Fruit fly (Drosophila melanogaster) whole organism, wandering third instar larva: ENCODE results near the gene tacc.

Experiments used
- Abd-B ChIP-seq: fragments of >200 bp; optimal IDR thresholded peaks from 2 replicates; lab custom pipeline; 2017; ENCODE audit warnings: missing biosample characterization, missing genetic modification characterization
- Hr78 ChIP-seq: fragments of >200 bp; optimal IDR thresholded peaks from 2 replicates; lab custom pipeline; 2017; ENCODE audit warnings: missing biosample characterization, missing genetic modification characterization
- Hr83 ChIP-seq: fragments of 200-300 bp; sonication (Bioruptor generic); optimal IDR thresholded peaks from 2 replicates; lab custom pipeline; 2016; ENCODE audit warnings: missing biosample characterization, mild to moderate bottlenecking, missing genetic modification characterization, moderate library complexity; ENCODE audit not compliant: poor library complexity, severe bottlenecking
- OdsH ChIP-seq: fragments of 200-800 bp; sonication (Bioruptor generic); optimal IDR thresholded peaks from 2 replicates; lab custom pipeline; 2016; ENCODE audit warnings: missing biosample characterization, mild to moderate bottlenecking, missing genetic modification characterization
- dl ChIP-seq, 2 experiments: fragments of 175-275, 200-275 bp in 1 of 2; fragments of 200-275 bp in 1 of 2; sonication (Bioruptor generic); optimal IDR thresholded peaks; lab custom pipeline; 2018; ENCODE audit warnings: mild to moderate bottlenecking in 2 of 2, missing biosample characterization in 2 of 2, missing genetic modification characterization in 2 of 2, moderate library complexity in 2 of 2; ENCODE audit not compliant: partially characterized antibody in 2 of 2, insufficient read depth in 1 of 2
- ey ChIP-seq: fragments of 200-800 bp; sonication (Bioruptor generic); optimal IDR thresholded peaks from 2 replicates; lab custom pipeline; 2016; ENCODE audit warnings: missing biosample characterization, missing genetic modification characterization
- foxo ChIP-seq, 2 experiments: fragments of 200-800 bp; sonication (Bioruptor generic); optimal IDR thresholded peaks; 2 replicates in 1 of 2; 3 replicates in 1 of 2; lab custom pipeline; 2016 to 2017; ENCODE audit warnings: missing biosample characterization in 2 of 2, missing genetic modification characterization in 2 of 2
- fru ChIP-seq: fragments of 200-800 bp; sonication (Bioruptor generic); optimal IDR thresholded peaks from 3 replicates; lab custom pipeline; 2016; ENCODE audit warnings: missing biosample characterization, mild to moderate bottlenecking, missing genetic modification characterization
- h ChIP-seq: fragments of 200-800 bp; sonication (Bioruptor generic); optimal IDR thresholded peaks from 3 replicates; lab custom pipeline; 2016; ENCODE audit warnings: missing biosample characterization, mild to moderate bottlenecking, missing genetic modification characterization
- jim ChIP-seq: fragments of 175-275, 200-325 bp; sonication (Bioruptor generic); optimal IDR thresholded peaks from 2 replicates; lab custom pipeline; 2016; ENCODE audit warnings: missing biosample characterization, mild to moderate bottlenecking, missing genetic modification characterization
- pan ChIP-seq: fragments of >200 bp; optimal IDR thresholded peaks from 2 replicates; lab custom pipeline; 2017
- psq ChIP-seq: fragments of 200-800 bp; sonication (Bioruptor generic); optimal IDR thresholded peaks from 3 replicates; lab custom pipeline; 2017; ENCODE audit warnings: missing biosample characterization, mild to moderate bottlenecking, missing genetic modification characterization, moderate library complexity
- rgr ChIP-seq: fragments of 200-800 bp; sonication (Bioruptor generic); optimal IDR thresholded peaks from 3 replicates; lab custom pipeline; 2016; ENCODE audit warnings: missing biosample characterization, mild to moderate bottlenecking, missing genetic modification characterization
- sv ChIP-seq: fragments of 200-800 bp; sonication (Bioruptor generic); optimal IDR thresholded peaks from 3 replicates; lab custom pipeline; 2016; ENCODE audit warnings: missing biosample characterization, missing genetic modification characterization

DNA sequence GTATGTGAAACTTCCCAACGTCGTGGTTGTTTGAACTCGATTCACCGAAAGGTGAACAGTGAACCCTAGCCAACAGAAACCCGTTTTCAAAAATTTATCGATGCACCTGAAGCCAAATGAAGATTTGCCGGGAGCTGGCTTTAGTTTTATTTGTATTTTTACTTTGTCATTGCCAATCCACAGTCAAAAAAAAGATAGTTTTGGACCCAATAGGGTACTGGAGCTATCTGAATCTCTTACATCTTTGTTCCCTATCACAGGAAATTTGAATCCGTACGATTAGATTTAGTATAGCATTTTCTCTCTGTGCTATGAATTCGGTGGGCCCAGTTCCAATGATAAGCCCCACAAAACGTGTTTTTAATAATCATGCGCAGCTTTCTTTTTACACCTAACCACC lies 17.9 kb downstream of the tacc start:
- TF ChIP-seq psq (GFP tag; lab: Kevin White, UChicago) (no peak), fru (no peak), h (GFP tag; lab: Kevin White, UChicago) (no peak), sv (no peak), Hr78 (no peak), pan (lab: Kevin White, UChicago) (no peak), dl (GFP tag; optimal IDR thresholded peaks at IDR 0.05; lab: Kevin White, UChicago; ENCODE audit: insufficient read depth in 1 of 2, partially characterized antibody in 2 of 2) (no peak), Hr83 (GFP tag; lab: Kevin White, UChicago) (no peak), Abd-B (GFP tag; lab: Kevin White, UChicago) (no peak), foxo (GFP tag; optimal IDR thresholded peaks at IDR 0.05; lab: Kevin White, UChicago) (no peak), OdsH (GFP tag; lab: Kevin White, UChicago) (no peak), ey (GFP tag; lab: Kevin White, UChicago) (no peak), rgr (GFP tag; lab: Kevin White, UChicago) (no peak), jim (GFP tag; lab: Kevin White, UChicago) (no peak)
